Fruit fly (Drosophila melanogaster) whole organism, embryonic: ENCODE data around the gene Chd3.

Source experiments
- CG11398 ChIP-seq: fragments of 200-800 bp; sonication (Bioruptor generic); optimal IDR thresholded peaks from 2 replicates; lab custom pipeline; 2016; ENCODE audit warnings: missing biosample characterization, missing genetic modification characterization
- CG11695 ChIP-seq: fragments of 200-800 bp; sonication (Bioruptor generic); IDR thresholded peaks from 3 replicates; pipeline ENCODE4 v1.3.6; 2022; ENCODE audit warnings: missing biosample characterization, missing genetic modification characterization
- CG17359 ChIP-seq: fragments of 200-800 bp; sonication (Bioruptor generic); optimal IDR thresholded peaks from 3 replicates; lab custom pipeline; 2018; ENCODE audit warnings: missing biosample characterization, mild to moderate bottlenecking, missing genetic modification characterization, moderate library complexity
- CG2116 ChIP-seq: fragments of 200-800 bp; sonication (Bioruptor generic); optimal IDR thresholded peaks from 3 replicates; lab custom pipeline; 2018; ENCODE audit warnings: missing biosample characterization, mild to moderate bottlenecking, missing genetic modification characterization
- CG7987 ChIP-seq: fragments of 200-800 bp; sonication (Bioruptor generic); optimal IDR thresholded peaks from 2 replicates; lab custom pipeline; 2018; ENCODE audit warnings: missing biosample characterization, mild to moderate bottlenecking, missing genetic modification characterization, moderate library complexity
- CG9215 ChIP-seq: fragments of 200-800 bp; sonication (Bioruptor generic); IDR thresholded peaks from 2 replicates; pipeline ENCODE4 v1.3.6; 2022; ENCODE audit warnings: missing biosample characterization, missing genetic modification characterization
- HHEX ChIP-seq: fragments of 200-800 bp; sonication (Bioruptor generic); optimal IDR thresholded peaks from 3 replicates; lab custom pipeline; 2017; ENCODE audit warnings: missing biosample characterization, mild to moderate bottlenecking, missing genetic modification characterization, missing genetic modification reagents
- Hr39 ChIP-seq: fragments of >200 bp; optimal IDR thresholded peaks from 2 replicates; lab custom pipeline; 2017
- Hr78 ChIP-seq, 2 experiments: fragments of 200-800 bp in 1 of 2; fragments of >200 bp in 1 of 2; sonication (Bioruptor generic) in 1 of 2; optimal IDR thresholded peaks; 2 replicates each; lab custom pipeline; 2017 to 2019; ENCODE audit warnings: missing biosample characterization in 2 of 2, missing genetic modification characterization in 2 of 2, mild to moderate bottlenecking in 1 of 2, moderate library complexity in 1 of 2
- cato ChIP-seq: fragments of 200-800 bp; sonication (Bioruptor generic); optimal IDR thresholded peaks from 2 replicates; lab custom pipeline; 2016; ENCODE audit warnings: missing biosample characterization, missing genetic modification characterization, borderline replicate concordance
- tin ChIP-seq: fragments of 200-800 bp; sonication (Bioruptor generic); optimal IDR thresholded peaks from 3 replicates; lab custom pipeline; 2016; ENCODE audit warnings: missing biosample characterization, missing genetic modification characterization
- tup ChIP-seq: fragments of 200-800 bp; sonication (Bioruptor generic); optimal IDR thresholded peaks from 2 replicates; lab custom pipeline; 2016; ENCODE audit warnings: missing biosample characterization, mild to moderate bottlenecking, missing genetic modification characterization, moderate library complexity
- vvl ChIP-seq: fragments of 200-800 bp; sonication (Bioruptor generic); IDR thresholded peaks from 2 replicates; pipeline ENCODE4 v1.3.6; 2022; ENCODE audit warnings: missing biosample characterization, missing genetic modification characterization

dm6 chr3L:19494954-19495353 is 48.0 kb downstream of the Chd3 start:
- TF ChIP-seq cato (GFP tag; lab: Kevin White, UChicago) = no peak
- no peak for TF ChIP-seq CG7987
- no peak for TF ChIP-seq CG11398 (GFP tag; lab: Kevin White, UChicago)
- TF ChIP-seq CG17359 (tag; lab: Kevin White, UChicago) = no peak
- TF ChIP-seq Hr78 (GFP tag; optimal IDR thresholded peaks at IDR 0.05; lab: Kevin White, UChicago) = no peak
- no peak for TF ChIP-seq tin (GFP tag; lab: Kevin White, UChicago)
- TF ChIP-seq tup = no peak
- no peak for TF ChIP-seq CG9215 (GFP tag; lab: Robert Waterston, UW)
- no peak for TF ChIP-seq Hr39 (lab: Kevin White, UChicago)
- TF ChIP-seq CG2116 = no peak
- TF ChIP-seq HHEX (GFP tag; lab: Kevin White, UChicago) = no peak
- TF ChIP-seq CG11695 (GFP tag; lab: Robert Waterston, UW) = no peak
- TF ChIP-seq vvl = no peak
